Worm (Caenorhabditis elegans) whole organism, early embryonic: ENCODE results near the gene rmd-6.

Source experiments
- B0310.2 ChIP-seq: sonication (generic microtip); optimal IDR thresholded peaks from 2 replicates; lab custom pipeline; 2016; ENCODE audit warnings: mild to moderate bottlenecking, missing genetic modification characterization, missing compliant biosample characterization
- F13C5.2 ChIP-seq: sonication (generic microtip); optimal IDR thresholded peaks from 2 replicates; lab custom pipeline; 2017; ENCODE audit warnings: mild to moderate bottlenecking, missing genetic modification characterization, inconsistent platforms, missing compliant biosample characterization
- aly-1 ChIP-seq: sonication (generic microtip); optimal IDR thresholded peaks from 2 replicates; lab custom pipeline; 2016; ENCODE audit warnings: missing genetic modification characterization, missing compliant biosample characterization
- ama-1 ChIP-seq: fragments of 150-350 bp; optimal IDR thresholded peaks from 2 replicates; lab custom pipeline; 2014
- ceh-13 ChIP-seq: fragments of 200-800 bp; sonication (Bioruptor generic); optimal IDR thresholded peaks from 2 replicates; lab custom pipeline; 2018; ENCODE audit warnings: mild to moderate bottlenecking, missing genetic modification characterization, missing compliant biosample characterization
- ceh-36 ChIP-seq: sonication (generic microtip); optimal IDR thresholded peaks from 2 replicates; lab custom pipeline; 2016; ENCODE audit warnings: missing genetic modification characterization, inconsistent platforms, missing compliant biosample characterization
- ets-7 ChIP-seq: sonication (generic microtip); optimal IDR thresholded peaks from 2 replicates; lab custom pipeline; 2016; ENCODE audit warnings: missing genotype, missing genetic modification characterization, missing compliant biosample characterization
- flt-1 ChIP-seq: fragments of 200-800 bp; sonication (Bioruptor generic); IDR thresholded peaks from 2 replicates; pipeline ENCODE4 v1.3.6; 2022; ENCODE audit warnings: missing genetic modification characterization, missing compliant biosample characterization
- hmbx-1 ChIP-seq: sonication (generic microtip); optimal IDR thresholded peaks from 2 replicates; lab custom pipeline; 2016; ENCODE audit warnings: mild to moderate bottlenecking, missing genetic modification characterization, missing compliant biosample characterization
- hmg-4 ChIP-seq: fragments of 200-800 bp; sonication (Bioruptor generic); optimal IDR thresholded peaks from 2 replicates; lab custom pipeline; 2018; ENCODE audit warnings: mild to moderate bottlenecking, missing genetic modification characterization, missing compliant biosample characterization
- hnd-1 ChIP-seq: sonication (generic microtip); optimal IDR thresholded peaks from 2 replicates; lab custom pipeline; 2016; ENCODE audit warnings: missing genetic modification characterization, missing compliant biosample characterization
- pes-1 ChIP-seq: fragments of 200-800 bp; sonication (Bioruptor generic); IDR thresholded peaks from 2 replicates; pipeline ENCODE4 v1.3.6; 2022; ENCODE audit warnings: missing genetic modification reagents, missing genetic modification characterization, missing compliant biosample characterization
- scrt-1 ChIP-seq: fragments of 200-800 bp; sonication (Bioruptor generic); IDR thresholded peaks from 2 replicates; pipeline ENCODE4 v1.3.6; 2022; ENCODE audit warnings: missing genetic modification characterization, missing compliant biosample characterization
- sea-1 ChIP-seq: fragments of 200-800 bp; sonication (Bioruptor generic); conservative IDR thresholded peaks from 2 replicates; pipeline ENCODE4 v1.3.6; 2022; ENCODE audit warnings: missing genetic modification characterization, missing compliant biosample characterization
- tbx-11 ChIP-seq: fragments of 200-800 bp; sonication (Bioruptor generic); IDR thresholded peaks from 2 replicates; pipeline ENCODE4 v1.3.6; 2022; ENCODE audit warnings: missing genetic modification characterization, missing compliant biosample characterization
- tbx-37 ChIP-seq: fragments of 200-800 bp; sonication (Bioruptor generic); conservative IDR thresholded peaks from 2 replicates; pipeline ENCODE4 v1.3.6; 2022; ENCODE audit warnings: missing genetic modification reagents, missing genetic modification characterization, missing compliant biosample characterization
- tra-4 ChIP-seq: sonication (generic microtip); optimal IDR thresholded peaks from 2 replicates; lab custom pipeline; 2017; ENCODE audit warnings: missing genetic modification characterization, missing compliant biosample characterization

The rmd-6 gene

DNA sequence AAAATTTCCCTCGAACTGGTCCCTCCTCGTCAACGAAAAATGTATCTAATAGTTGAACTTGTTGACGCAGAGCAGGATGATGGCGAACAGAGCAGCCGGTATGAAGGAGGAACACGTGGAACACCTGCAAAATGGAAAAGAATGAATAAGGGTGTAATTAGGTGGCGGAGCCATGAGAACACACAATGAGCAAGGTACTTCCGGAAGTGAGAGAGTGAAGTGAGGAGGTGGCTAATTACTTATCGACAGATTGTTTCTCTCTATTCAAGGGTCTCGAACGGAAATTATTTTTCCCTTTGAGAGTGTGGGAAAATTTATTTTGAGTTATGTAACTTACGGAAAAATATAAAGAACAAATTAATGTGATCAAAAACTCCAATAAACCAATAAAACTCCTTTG is 24.8 kb downstream of the rmd-6 start:
- no peak for TF ChIP-seq tbx-11 (GFP tag; lab: Robert Waterston, UW)
- no peak for TF ChIP-seq B0310.2
- TF ChIP-seq tra-4 (tag; lab: Kevin White, UChicago), result no peak
- no peak for TF ChIP-seq tbx-37 (GFP tag; lab: Robert Waterston, UW)
- no peak for TF ChIP-seq ets-7 (tag; lab: Kevin White, UChicago)
- TF ChIP-seq hnd-1 (tag; lab: Kevin White, UChicago), result no peak

DNA sequence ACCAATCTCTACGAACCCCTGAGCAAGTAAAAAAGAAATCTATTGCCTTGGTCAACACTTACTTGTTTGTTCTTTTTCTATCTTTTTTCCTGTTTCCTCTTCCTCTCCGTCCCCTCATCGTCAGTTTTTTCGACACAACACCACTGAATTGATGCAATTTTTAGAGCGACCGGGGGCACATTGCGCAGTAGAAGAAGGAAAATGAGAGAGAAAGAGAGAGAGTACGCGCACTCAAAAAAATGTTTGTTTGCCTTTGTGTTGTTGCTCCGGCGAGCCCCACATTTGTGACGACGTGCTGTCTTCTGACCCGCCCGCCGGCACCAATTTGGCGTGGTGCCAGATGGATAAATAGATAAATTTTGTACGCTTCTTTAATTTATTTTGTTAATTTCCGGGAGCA is 31.5 kb downstream of the rmd-6 start:
- TF ChIP-seq B0310.2, result no peak
- no peak for TF ChIP-seq ets-7 (tag; lab: Kevin White, UChicago)
- TF ChIP-seq tbx-37 (GFP tag; lab: Robert Waterston, UW), result no peak
- no peak for TF ChIP-seq tbx-11 (GFP tag; lab: Robert Waterston, UW)
- no peak for TF ChIP-seq tra-4 (tag; lab: Kevin White, UChicago)
- no peak for TF ChIP-seq hmg-4
- TF ChIP-seq flt-1 (GFP tag; lab: Robert Waterston, UW), result no peak
- TF ChIP-seq hmbx-1 (tag; lab: Kevin White, UChicago), result no peak
- no peak for TF ChIP-seq aly-1 (tag; lab: Kevin White, UChicago)
- no peak for TF ChIP-seq pes-1 (GFP tag; lab: Robert Waterston, UW)
- no peak for TF ChIP-seq scrt-1 (GFP tag; lab: Robert Waterston, UW)
- TF ChIP-seq ama-1 (lab: Kevin White, UChicago), result no peak
- no peak for TF ChIP-seq hnd-1 (tag; lab: Kevin White, UChicago)
- TF ChIP-seq F13C5.2 (tag; lab: Kevin White, UChicago), result no peak
- no peak for TF ChIP-seq ceh-13
- TF ChIP-seq ceh-36, result no peak
- no peak for TF ChIP-seq sea-1 (GFP tag; lab: Robert Waterston, UW)

ce11 chrIV:5101945-5102344 is 33.3 kb downstream of the rmd-6 start:
- TF ChIP-seq hnd-1 (tag; lab: Kevin White, UChicago), result no peak
- no peak for TF ChIP-seq tra-4 (tag; lab: Kevin White, UChicago)
- TF ChIP-seq B0310.2, result no peak
- TF ChIP-seq sea-1 (GFP tag; lab: Robert Waterston, UW), result no peak
- TF ChIP-seq tbx-37 (GFP tag; lab: Robert Waterston, UW), result no peak
- TF ChIP-seq tbx-11 (GFP tag; lab: Robert Waterston, UW), result no peak
- TF ChIP-seq ets-7 (tag; lab: Kevin White, UChicago), result no peak
- no peak for TF ChIP-seq pes-1 (GFP tag; lab: Robert Waterston, UW)
- no peak for TF ChIP-seq ceh-36
- TF ChIP-seq ceh-13, result no peak
- no peak for TF ChIP-seq scrt-1 (GFP tag; lab: Robert Waterston, UW)
- no peak for TF ChIP-seq ama-1 (lab: Kevin White, UChicago)
- TF ChIP-seq hmg-4, result no peak
- no peak for TF ChIP-seq flt-1 (GFP tag; lab: Robert Waterston, UW)
- no peak for TF ChIP-seq F13C5.2 (tag; lab: Kevin White, UChicago)
- TF ChIP-seq aly-1 (tag; lab: Kevin White, UChicago), result no peak
- no peak for TF ChIP-seq hmbx-1 (tag; lab: Kevin White, UChicago)

DNA sequence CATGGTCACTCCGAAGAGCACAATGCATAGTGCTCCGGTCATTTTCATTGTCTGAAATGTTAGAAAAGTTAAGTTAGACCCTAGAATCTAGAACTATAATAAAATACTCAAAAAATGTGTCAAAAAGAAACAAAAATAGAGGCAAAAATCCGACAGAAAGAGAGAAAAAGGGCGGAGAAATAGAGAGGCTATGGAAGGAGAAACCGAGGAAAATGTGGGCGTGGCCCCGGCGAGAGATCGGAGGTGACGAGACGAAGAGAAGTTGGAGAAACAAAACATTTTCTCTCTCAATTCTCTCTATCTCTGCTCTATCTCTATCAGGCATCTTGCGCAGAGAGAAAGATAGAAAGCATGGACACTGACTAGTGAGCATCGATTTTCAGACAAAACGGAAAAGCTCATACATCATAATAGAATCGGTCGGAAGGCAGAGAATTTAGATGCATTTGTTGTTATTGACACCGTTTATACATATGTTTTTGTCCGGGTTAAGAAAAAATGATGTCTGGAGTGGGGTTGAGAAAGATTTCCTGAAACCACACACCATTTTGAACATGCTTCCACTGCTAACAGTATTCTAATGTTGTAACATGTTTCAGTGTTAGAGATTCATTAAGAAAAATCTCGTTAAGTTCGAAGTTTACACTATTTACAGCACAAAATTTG is 34.7 kb downstream of the rmd-6 start, which contains the start of gene C02B10.3:
Gene C02B10.3 (minus strand): TSS at position 51 of the 666 bp plus-strand sequence.
- TF ChIP-seq scrt-1 (GFP tag; lab: Robert Waterston, UW), result no peak
- no peak for TF ChIP-seq hmbx-1 (tag; lab: Kevin White, UChicago)
- no peak for TF ChIP-seq B0310.2
- no peak for TF ChIP-seq tra-4 (tag; lab: Kevin White, UChicago)
- no peak for TF ChIP-seq tbx-37 (GFP tag; lab: Robert Waterston, UW)
- TF ChIP-seq tbx-11 (GFP tag; lab: Robert Waterston, UW), result no peak
- no peak for TF ChIP-seq ama-1 (lab: Kevin White, UChicago)
- no peak for TF ChIP-seq ets-7 (tag; lab: Kevin White, UChicago)
- no peak for TF ChIP-seq F13C5.2 (tag; lab: Kevin White, UChicago)

ce11 chrIV:5108971-5109370 is 40.3 kb downstream of the rmd-6 start:
- no peak for TF ChIP-seq ama-1 (lab: Kevin White, UChicago)
- TF ChIP-seq ceh-13, result no peak
- no peak for TF ChIP-seq sea-1 (GFP tag; lab: Robert Waterston, UW)
- no peak for TF ChIP-seq pes-1 (GFP tag; lab: Robert Waterston, UW)
- TF ChIP-seq hmbx-1 (tag; lab: Kevin White, UChicago), result no peak
- no peak for TF ChIP-seq ets-7 (tag; lab: Kevin White, UChicago)
- TF ChIP-seq aly-1 (tag; lab: Kevin White, UChicago), result no peak
- TF ChIP-seq tra-4 (tag; lab: Kevin White, UChicago), result no peak
- TF ChIP-seq tbx-37 (GFP tag; lab: Robert Waterston, UW), result no peak
- no peak for TF ChIP-seq ceh-36
- TF ChIP-seq hmg-4, result no peak
- TF ChIP-seq hnd-1 (tag; lab: Kevin White, UChicago), result no peak
- no peak for TF ChIP-seq scrt-1 (GFP tag; lab: Robert Waterston, UW)

DNA sequence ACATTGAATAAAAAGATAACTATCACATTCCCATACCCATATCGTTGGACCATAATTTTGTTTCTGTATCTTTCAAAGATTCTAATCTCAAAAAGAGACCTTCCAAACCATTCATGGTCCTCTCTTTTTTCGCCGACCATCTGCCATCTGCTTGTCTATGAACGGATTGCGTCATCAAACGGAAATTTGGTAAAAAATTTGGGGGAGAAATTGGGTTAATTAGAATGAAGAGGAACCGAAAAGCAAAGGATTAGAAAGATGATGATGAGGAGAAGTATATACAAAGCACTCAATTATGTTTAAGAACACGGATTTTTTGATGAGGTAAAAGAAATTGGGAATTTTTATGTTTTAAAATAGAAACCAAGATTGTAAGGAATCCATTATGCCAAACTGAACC is 41.3 kb downstream of the rmd-6 start:
- TF ChIP-seq aly-1 (tag; lab: Kevin White, UChicago) (no peak), sea-1 (GFP tag; lab: Robert Waterston, UW) (no peak), hnd-1 (tag; lab: Kevin White, UChicago) (no peak), hmg-4 (no peak), ceh-36 (no peak), pes-1 (GFP tag; lab: Robert Waterston, UW) (no peak), tbx-11 (GFP tag; lab: Robert Waterston, UW) (no peak), ama-1 (lab: Kevin White, UChicago) (no peak), tra-4 (tag; lab: Kevin White, UChicago) (no peak), scrt-1 (GFP tag; lab: Robert Waterston, UW) (no peak), F13C5.2 (tag; lab: Kevin White, UChicago) (no peak), ceh-13 (no peak), B0310.2 (no peak), hmbx-1 (tag; lab: Kevin White, UChicago) (no peak), flt-1 (GFP tag; lab: Robert Waterston, UW) (no peak), ets-7 (tag; lab: Kevin White, UChicago) (no peak)
